Fruit fly (Drosophila melanogaster): ENCODE data around the gene RpL7-like.

The RpL7-like gene

dm6 chr2L:12044613-12045350 lies 11.3 kb upstream of the RpL7-like start, which contains the start of gene CG6785:
Gene CG6785, minus strand, starts transcription at chr2L:12045200.
- TF ChIP-seq Fer1 (GFP tag; optimal IDR thresholded peaks at IDR 0.05) (peak; percentile 90), Hand (GFP tag; optimal IDR thresholded peaks at IDR 0.05) (peak; percentile 78), ara (GFP tag; IDR thresholded peaks at IDR 0.05) (no peak), jumu (GFP tag; optimal IDR thresholded peaks at IDR 0.05) (peak; percentile 38), CG31365 (tag; optimal IDR thresholded peaks at IDR 0.05) (peak; percentile 85), CG12299 (tag; optimal IDR thresholded peaks at IDR 0.05) (peak; percentile 89), CG9437 (GFP tag; optimal IDR thresholded peaks at IDR 0.05) (peak; percentile 25), Hey (tag; optimal IDR thresholded peaks at IDR 0.05) (peak; percentile 86), psq (GFP tag; optimal IDR thresholded peaks at IDR 0.05) (peak; percentile 58), lola (GFP tag; optimal IDR thresholded peaks at IDR 0.05) (peak in 1 of 3 experiments; percentile 58), cato (GFP tag; optimal IDR thresholded peaks at IDR 0.05; ENCODE audit: borderline replicate concordance) (peak; percentile 64), CHES-1-like (GFP tag; optimal IDR thresholded peaks at IDR 0.05) (peak; percentile 95), Hmx (GFP tag; optimal IDR thresholded peaks at IDR 0.05) (no peak), en (GFP tag; optimal IDR thresholded peaks at IDR 0.05) (peak; percentile 77), wek (GFP tag; optimal IDR thresholded peaks at IDR 0.05) (peak; percentile 97), pb (GFP tag; optimal IDR thresholded peaks at IDR 0.05) (peak; percentile 74), maf-S (GFP tag; optimal IDR thresholded peaks at IDR 0.05) (peak; percentile 66), D19B (GFP tag; optimal IDR thresholded peaks at IDR 0.05) (peak; percentile 22), lbe (GFP tag; optimal IDR thresholded peaks at IDR 0.05) (peak; percentile 85), CG9215 (GFP tag; IDR thresholded peaks at IDR 0.05) (no peak), Dek (tag; optimal IDR thresholded peaks at IDR 0.05) (peak; percentile 72), Meics (GFP tag; optimal IDR thresholded peaks at IDR 0.05) (peak; percentile 84), odd (GFP tag; optimal IDR thresholded peaks at IDR 0.05) (peak; percentile 95), fd102C (GFP tag; optimal IDR thresholded peaks at IDR 0.05) (peak; percentile 70), Awh (GFP tag; IDR thresholded peaks at IDR 0.05) (peak; percentile 80), CG32772 (GFP tag; IDR thresholded peaks at IDR 0.05) (no peak), cas (GFP tag; IDR thresholded peaks at IDR 0.05) (no peak), Max (GFP tag; optimal IDR thresholded peaks at IDR 0.05) (peak; percentile 56), CG1602 (GFP tag; optimal IDR thresholded peaks at IDR 0.05) (peak; percentile 65), BtbVII (GFP tag; optimal IDR thresholded peaks at IDR 0.05) (peak; percentile 88), gfzf (GFP tag; optimal IDR thresholded peaks at IDR 0.05) (peak; percentile 1), CG15073 (GFP tag; optimal IDR thresholded peaks at IDR 0.05) (peak; percentile 9), CG17912 (GFP tag; optimal IDR thresholded peaks at IDR 0.05) (peak; percentile 96), CG18619 (GFP tag; optimal IDR thresholded peaks at IDR 0.05) (peak; percentile 88), CG8944 (GFP tag; optimal IDR thresholded peaks at IDR 0.05) (peak; percentile 80), CG10654 (GFP tag; optimal IDR thresholded peaks at IDR 0.05) (peak; percentile 72), CG2889 (GFP tag; IDR thresholded peaks at IDR 0.05) (no peak), nmo (GFP tag; optimal IDR thresholded peaks at IDR 0.05) (peak; percentile 24), HLH3B (GFP tag; IDR thresholded peaks at IDR 0.05) (peak; percentile 69; the same call in 1 of the 2 replicates), CG15696 (tag; optimal IDR thresholded peaks at IDR 0.05) (peak; percentile 51), CG12769 (tag; optimal IDR thresholded peaks at IDR 0.05) (peak; percentile 81), h (optimal IDR thresholded peaks at IDR 0.05) (no peak), onecut (GFP tag; IDR thresholded peaks at IDR 0.05) (peak; percentile 74), phol (tag; optimal IDR thresholded peaks at IDR 0.05) (peak; percentile 62), sr (GFP tag; IDR thresholded peaks at IDR 0.05) (peak; percentile 51; the same call in 1 of the 3 replicates), lilli (GFP tag; optimal IDR thresholded peaks at IDR 0.05) (peak; percentile 56), tio (GFP tag; optimal IDR thresholded peaks at IDR 0.05) (no peak), CG14441 (GFP tag; IDR thresholded peaks at IDR 0.05) (peak; percentile 28; the same call in 1 of the 2 replicates), CG4360 (GFP tag; IDR thresholded peaks at IDR 0.05) (no peak), zen2 (GFP tag; IDR thresholded peaks at IDR 0.05; ENCODE audit: partially characterized antibody) (no peak)

Measured in whole organism, embryonic.